Fruit fly (Drosophila melanogaster): Measurements from ENCODE around the gene CG3224.

DNA sequence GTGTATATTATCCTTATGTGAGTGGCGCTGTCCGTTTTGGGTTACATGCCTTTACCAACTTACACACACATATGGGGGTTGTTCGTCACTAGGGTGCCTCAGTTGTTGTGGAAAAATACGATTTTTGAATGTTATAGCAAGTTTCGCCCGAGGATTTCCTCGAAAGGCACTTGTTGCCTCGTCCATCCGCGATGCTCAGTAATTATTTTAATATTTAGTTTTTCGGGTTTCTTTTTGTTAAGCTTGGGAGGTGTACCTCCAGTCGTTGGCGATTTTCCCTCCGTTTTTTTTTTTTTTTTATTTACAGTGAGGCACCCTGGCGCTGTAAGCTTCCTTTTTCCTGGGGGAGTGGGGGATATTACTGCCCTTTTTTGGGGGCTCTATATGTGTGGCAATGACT, 35.2 kb upstream of the CG3224 start:
- no peak for TF ChIP-seq insv (optimal IDR thresholded peaks at IDR 0.05)
- no peak for TF ChIP-seq psq (optimal IDR thresholded peaks at IDR 0.05)
- TF ChIP-seq h (optimal IDR thresholded peaks at IDR 0.05): no peak
- TF ChIP-seq Sin3A (optimal IDR thresholded peaks at IDR 0.05): no peak
- TF ChIP-seq Myc (optimal IDR thresholded peaks at IDR 0.05): no peak
